Fruit fly (Drosophila melanogaster): ENCODE measurements around the gene CG17121.

Gene CG17121

dm6 chr3R:23061209-23061608 is 13.2 kb upstream of the CG17121 start, which contains the start of the genes sav and Ublcp1:
sav (minus strand) TSS chr3R:23061304.
Ublcp1 (plus strand) TSS chr3R:23061493.
- TF ChIP-seq CG6854 (GFP tag; optimal IDR thresholded peaks at IDR 0.05) (no peak), Ets96B (tag; optimal IDR thresholded peaks at IDR 0.05) (peak; percentile 29), Sox102F (GFP tag; optimal IDR thresholded peaks at IDR 0.05) (no peak), CG11902 (GFP tag; optimal IDR thresholded peaks at IDR 0.05) (no peak), achi (GFP tag; optimal IDR thresholded peaks at IDR 0.05) (peak; percentile 91), CG6808 (GFP tag; optimal IDR thresholded peaks at IDR 0.05) (peak; percentile 83), svp (GFP tag) (peak; percentile 50), vri (GFP tag; optimal IDR thresholded peaks at IDR 0.05) (peak; percentile 11), CG3919 (GFP tag; optimal IDR thresholded peaks at IDR 0.05) (peak; percentile 17), Blimp-1 (GFP tag; optimal IDR thresholded peaks at IDR 0.05) (no peak), CG4318 (GFP tag; optimal IDR thresholded peaks at IDR 0.05) (no peak), acj6 (GFP tag; optimal IDR thresholded peaks at IDR 0.05) (peak; percentile 17), CG6792 (GFP tag; optimal IDR thresholded peaks at IDR 0.05) (no peak), esn (GFP tag; optimal IDR thresholded peaks at IDR 0.05) (peak; percentile 47), Smox (GFP tag; optimal IDR thresholded peaks at IDR 0.05) (no peak), Sox14 (GFP tag; optimal IDR thresholded peaks at IDR 0.05) (peak; percentile 35), CG8119 (GFP tag; IDR thresholded peaks at IDR 0.05) (no peak), CG31627 (GFP tag; optimal IDR thresholded peaks at IDR 0.05) (peak; percentile 16), topi (GFP tag; optimal IDR thresholded peaks at IDR 0.05) (peak; percentile 15)

- no peak for TF ChIP-seq Ets21C (GFP tag; optimal IDR thresholded peaks at IDR 0.05)
- TF ChIP-seq CG6792 (GFP tag; optimal IDR thresholded peaks at IDR 0.05) = no peak
- no peak for TF ChIP-seq CG10631 (GFP tag; optimal IDR thresholded peaks at IDR 0.05)
- no peak for TF ChIP-seq CG9139 (GFP tag; optimal IDR thresholded peaks at IDR 0.05)
- TF ChIP-seq Hr39 (GFP tag; optimal IDR thresholded peaks at IDR 0.05) = no peak
- TF ChIP-seq CG3919 (GFP tag; optimal IDR thresholded peaks at IDR 0.05) = no peak
- no peak for TF ChIP-seq acj6 (GFP tag; optimal IDR thresholded peaks at IDR 0.05)
- TF ChIP-seq achi (GFP tag; optimal IDR thresholded peaks at IDR 0.05) = no peak
These were observed 12.2 kb upstream of the CG17121 start for dm6 chr3R:23060166-23060565.

- no peak for TF ChIP-seq CG7368 (GFP tag; optimal IDR thresholded peaks at IDR 0.05)
- TF ChIP-seq achi (GFP tag; optimal IDR thresholded peaks at IDR 0.05) = no peak
- no peak for TF ChIP-seq CG9139 (GFP tag; optimal IDR thresholded peaks at IDR 0.05)
- no peak for TF ChIP-seq ss (GFP tag; optimal IDR thresholded peaks at IDR 0.05)
- no peak for TF ChIP-seq Eip75B (GFP tag; optimal IDR thresholded peaks at IDR 0.05)
- no peak for TF ChIP-seq CG8319 (GFP tag; optimal IDR thresholded peaks at IDR 0.05)
- no peak for TF ChIP-seq fd59A (GFP tag; optimal IDR thresholded peaks at IDR 0.05)
- TF ChIP-seq fkh (GFP tag; optimal IDR thresholded peaks at IDR 0.05) = no peak
- TF ChIP-seq dsx (GFP tag; optimal IDR thresholded peaks at IDR 0.05; ENCODE audit: poor library complexity, severe bottlenecking) = no peak
- no peak for TF ChIP-seq CG16779 (tag; optimal IDR thresholded peaks at IDR 0.05)
- TF ChIP-seq dac (GFP tag; optimal IDR thresholded peaks at IDR 0.05) = no peak
- TF ChIP-seq Blimp-1 (GFP tag; optimal IDR thresholded peaks at IDR 0.05) = no peak
- no peak for TF ChIP-seq Eip78C (GFP tag)
- no peak for TF ChIP-seq CG10631 (GFP tag; optimal IDR thresholded peaks at IDR 0.05)
- no peak for TF ChIP-seq net (GFP tag; optimal IDR thresholded peaks at IDR 0.05)
- TF ChIP-seq CG11762 (GFP tag; optimal IDR thresholded peaks at IDR 0.05; ENCODE audit: insufficient read depth) = no peak
- TF ChIP-seq pdm3 (GFP tag; optimal IDR thresholded peaks at IDR 0.05) = no peak
- TF ChIP-seq CG3919 (GFP tag; optimal IDR thresholded peaks at IDR 0.05) = no peak
These were observed 10.8 kb upstream of the CG17121 start, which contains the start of gene Ctns for dm6 chr3R:23058858-23059257. Ctns (minus strand) TSS chr3R:23058958.

DNA sequence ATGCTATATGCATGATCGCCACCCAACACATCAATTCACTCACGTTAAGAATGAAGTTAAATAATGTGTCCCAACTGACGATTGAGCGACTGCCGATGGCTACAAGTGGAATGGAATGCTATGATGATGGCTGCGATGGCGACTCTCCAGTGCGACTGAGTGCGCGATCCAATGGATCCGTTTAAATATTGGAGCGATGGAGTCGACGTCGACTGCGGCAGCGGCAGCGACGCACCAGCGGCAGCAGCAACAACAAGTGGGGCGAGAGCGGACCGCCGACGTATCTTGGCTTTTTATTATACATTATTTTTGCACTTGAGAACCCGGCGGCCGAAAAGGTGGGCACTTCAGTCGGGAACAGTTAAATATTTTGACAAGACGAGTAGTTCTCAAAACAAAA is 9.4 kb upstream of the CG17121 start:
- TF ChIP-seq acj6 (GFP tag; optimal IDR thresholded peaks at IDR 0.05) (no peak), Ets96B (tag; optimal IDR thresholded peaks at IDR 0.05) (no peak), CG3919 (GFP tag; optimal IDR thresholded peaks at IDR 0.05) (no peak), CG4318 (GFP tag; optimal IDR thresholded peaks at IDR 0.05) (no peak), fd59A (GFP tag; optimal IDR thresholded peaks at IDR 0.05) (no peak), Blimp-1 (GFP tag; optimal IDR thresholded peaks at IDR 0.05) (no peak), CG11762 (GFP tag; optimal IDR thresholded peaks at IDR 0.05; ENCODE audit: insufficient read depth) (no peak), achi (GFP tag; optimal IDR thresholded peaks at IDR 0.05) (no peak), Smox (GFP tag; optimal IDR thresholded peaks at IDR 0.05) (no peak), Sox15 (GFP tag; optimal IDR thresholded peaks at IDR 0.05) (no peak), vri (GFP tag; optimal IDR thresholded peaks at IDR 0.05) (no peak), CG1621 (tag; optimal IDR thresholded peaks at IDR 0.05) (no peak), CG8632 (GFP tag; optimal IDR thresholded peaks at IDR 0.05) (no peak), CG32006 (GFP tag; optimal IDR thresholded peaks at IDR 0.05) (no peak), CG8319 (GFP tag; optimal IDR thresholded peaks at IDR 0.05) (no peak), CG8119 (GFP tag; IDR thresholded peaks at IDR 0.05) (no peak), CG3032 (tag; optimal IDR thresholded peaks at IDR 0.05) (no peak), salr (GFP tag; optimal IDR thresholded peaks at IDR 0.05) (no peak), CG31627 (GFP tag; optimal IDR thresholded peaks at IDR 0.05) (no peak), Hr4 (GFP tag; optimal IDR thresholded peaks at IDR 0.05) (no peak)

All from whole organism, prepupa.